Fruit fly (Drosophila melanogaster) whole organism, embryonic: ENCODE measurements around the gene Bet1.
A peak's percentile ranks its signal among the peaks of the same experiment; 100 is the strongest.

Source experiments
- Adf1 ChIP-seq: fragments of 200-800 bp; sonication (Bioruptor generic); IDR thresholded peaks from 2 replicates; pipeline ENCODE4 v1.3.6; 2022; ENCODE audit warnings: missing biosample characterization, missing genetic modification characterization
- Atf3 ChIP-seq: fragments of 200-800 bp; sonication (Bioruptor generic); optimal IDR thresholded peaks from 3 replicates; lab custom pipeline; 2016; ENCODE audit warnings: missing biosample characterization, missing genetic modification characterization
- CG10147 ChIP-seq: fragments of 200-800 bp; sonication (Bioruptor generic); optimal IDR thresholded peaks from 2 replicates; lab custom pipeline; 2019; ENCODE audit warnings: missing biosample characterization, mild to moderate bottlenecking, missing genetic modification characterization, moderate library complexity
- CG10543 ChIP-seq: fragments of 200-800 bp; sonication (Bioruptor generic); optimal IDR thresholded peaks from 3 replicates; lab custom pipeline; 2017; ENCODE audit warnings: missing biosample characterization, mild to moderate bottlenecking, missing genetic modification characterization, moderate library complexity
- CG10959 ChIP-seq: fragments of 200-800 bp; sonication (Bioruptor generic); IDR thresholded peaks from 2 replicates; pipeline ENCODE4 v1.3.6; 2022; ENCODE audit warnings: missing biosample characterization, missing genetic modification characterization
- CG12391 ChIP-seq: fragments of 200-800 bp; sonication (Bioruptor generic); optimal IDR thresholded peaks from 3 replicates; lab custom pipeline; 2018; ENCODE audit warnings: missing biosample characterization, mild to moderate bottlenecking, missing genetic modification characterization, moderate library complexity
- CG13287 ChIP-seq: fragments of 200-800 bp; sonication (Bioruptor generic); IDR thresholded peaks from 2 replicates; pipeline ENCODE4 v1.3.6; 2022; ENCODE audit warnings: missing biosample characterization, missing genetic modification characterization; ENCODE audit not compliant: partially characterized antibody
- CG14014 ChIP-seq: fragments of 200-800 bp; sonication (Bioruptor generic); IDR thresholded peaks from 2 replicates; pipeline ENCODE4 v1.3.6; 2022; ENCODE audit warnings: missing biosample characterization, missing genetic modification characterization
- CG1602 ChIP-seq: fragments of 200-800 bp; sonication (Bioruptor generic); optimal IDR thresholded peaks from 3 replicates; lab custom pipeline; 2016; ENCODE audit warnings: missing biosample characterization, missing genetic modification characterization
- CG1647 ChIP-seq: fragments of 200-800 bp; sonication (Bioruptor generic); optimal IDR thresholded peaks from 3 replicates; lab custom pipeline; 2016; ENCODE audit warnings: missing biosample characterization, missing genetic modification characterization
- CG17328 ChIP-seq: fragments of 200-800 bp; sonication (Bioruptor generic); IDR thresholded peaks from 2 replicates; pipeline ENCODE4 v1.3.6; 2022; ENCODE audit warnings: missing biosample characterization, missing genetic modification characterization
- CG17385 ChIP-seq: fragments of 200-800 bp; sonication (Bioruptor generic); optimal IDR thresholded peaks from 3 replicates; lab custom pipeline; 2018; ENCODE audit warnings: missing biosample characterization, mild to moderate bottlenecking, missing genetic modification characterization
- CG2120 ChIP-seq: fragments of 200-800 bp; sonication (Bioruptor generic); optimal IDR thresholded peaks from 3 replicates; lab custom pipeline; 2016; ENCODE audit warnings: missing biosample characterization, missing genetic modification characterization
- CG2129 ChIP-seq: fragments of 200-800 bp; sonication (Bioruptor generic); IDR thresholded peaks from 2 replicates; pipeline ENCODE4 v1.3.6; 2022; ENCODE audit warnings: missing biosample characterization, missing genetic modification characterization; ENCODE audit not compliant: partially characterized antibody
- CG2202 ChIP-seq: fragments of 200-800 bp; sonication (Bioruptor generic); optimal IDR thresholded peaks from 2 replicates; lab custom pipeline; 2018; ENCODE audit warnings: missing biosample characterization, mild to moderate bottlenecking, missing genetic modification characterization
- CG2889 ChIP-seq: fragments of 200-800 bp; sonication (Bioruptor generic); IDR thresholded peaks from 3 replicates; pipeline ENCODE4 v1.3.6; 2022; ENCODE audit warnings: missing biosample characterization, missing genetic modification characterization
- CG4404 ChIP-seq: fragments of 200-800 bp; sonication (Bioruptor generic); IDR thresholded peaks from 2 replicates; pipeline ENCODE4 v1.3.6; 2022; ENCODE audit warnings: missing biosample characterization, missing genetic modification characterization
- CG5245 ChIP-seq: fragments of 200-800 bp; sonication (Bioruptor generic); optimal IDR thresholded peaks from 3 replicates; lab custom pipeline; 2016; ENCODE audit warnings: missing biosample characterization, missing genetic modification characterization
- CG6175 ChIP-seq: fragments of 200-800 bp; sonication (Bioruptor generic); IDR thresholded peaks from 3 replicates; pipeline ENCODE4 v1.3.6; 2022; ENCODE audit warnings: missing biosample characterization, missing genetic modification characterization
- CG7963 ChIP-seq: fragments of 200-800 bp; sonication (Bioruptor generic); IDR thresholded peaks from 3 replicates; pipeline ENCODE4 v1.3.6; 2022; ENCODE audit warnings: missing biosample characterization, missing genetic modification characterization; ENCODE audit not compliant: partially characterized antibody
- CG8944 ChIP-seq: fragments of 200-800 bp; sonication (Bioruptor generic); optimal IDR thresholded peaks from 3 replicates; lab custom pipeline; 2016; ENCODE audit warnings: missing biosample characterization, missing genetic modification characterization
- CoRest ChIP-seq: fragments of 200-800 bp; sonication (Bioruptor generic); optimal IDR thresholded peaks from 3 replicates; lab custom pipeline; 2018; ENCODE audit warnings: missing biosample characterization, mild to moderate bottlenecking, missing genetic modification characterization, moderate library complexity
- Dad ChIP-seq: fragments of 200-800 bp; sonication (Bioruptor generic); optimal IDR thresholded peaks from 3 replicates; lab custom pipeline; 2016; ENCODE audit warnings: missing biosample characterization, missing genetic modification characterization
- Dip2 ChIP-seq: fragments of 200-800 bp; sonication (Bioruptor generic); IDR thresholded peaks from 2 replicates; pipeline ENCODE4 v1.3.6; 2022; ENCODE audit warnings: missing biosample characterization, missing genetic modification characterization
- Fer1 ChIP-seq: fragments of 200-800 bp; sonication (Bioruptor generic); optimal IDR thresholded peaks from 2 replicates; lab custom pipeline; 2017; ENCODE audit warnings: missing biosample characterization, mild to moderate bottlenecking, missing genetic modification characterization
- Fer2 ChIP-seq: fragments of 200-800 bp; sonication (Bioruptor generic); optimal IDR thresholded peaks from 2 replicates; lab custom pipeline; 2018; ENCODE audit warnings: missing biosample characterization, mild to moderate bottlenecking, missing genetic modification characterization, moderate library complexity
- HLH4C ChIP-seq: fragments of 200-800 bp; sonication (Bioruptor generic); IDR thresholded peaks from 3 replicates; pipeline ENCODE4 v1.3.6; 2022; ENCODE audit warnings: missing biosample characterization, missing genetic modification characterization; ENCODE audit not compliant: partially characterized antibody
- HLHmδ ChIP-seq: fragments of 200-800 bp; sonication (Bioruptor generic); optimal IDR thresholded peaks from 2 replicates; lab custom pipeline; 2018; ENCODE audit warnings: missing biosample characterization, mild to moderate bottlenecking, missing genetic modification characterization, moderate library complexity
- Meics ChIP-seq: fragments of 200-800 bp; sonication (Bioruptor generic); optimal IDR thresholded peaks from 2 replicates; lab custom pipeline; 2017; ENCODE audit warnings: missing biosample characterization, mild to moderate bottlenecking, missing genetic modification characterization
- Myb ChIP-seq: fragments of 200-800 bp; sonication (Bioruptor generic); optimal IDR thresholded peaks from 2 replicates; lab custom pipeline; 2016; ENCODE audit warnings: missing biosample characterization, missing genetic modification characterization
- Nf-YC ChIP-seq: fragments of 200-800 bp; optimal IDR thresholded peaks from 3 replicates; lab custom pipeline; 2019; ENCODE audit warnings: missing biosample characterization, mild to moderate bottlenecking, missing genetic modification characterization, moderate library complexity
- Pdp1 ChIP-seq, 2 experiments: fragments of 200-800 bp; sonication (Bioruptor generic); optimal IDR thresholded peaks; 3 replicates each; lab custom pipeline; 2016; ENCODE audit warnings: missing biosample characterization in 2 of 2, missing genetic modification characterization in 2 of 2, mild to moderate bottlenecking in 1 of 2, moderate library complexity in 1 of 2
- Taf1 ChIP-seq: fragments of 200-800 bp; sonication (Bioruptor generic); IDR thresholded peaks from 2 replicates; pipeline ENCODE4 v1.3.6; 2022; ENCODE audit warnings: missing biosample characterization, missing genetic modification characterization
- Usf ChIP-seq: fragments of 200-800 bp; sonication (Bioruptor generic); optimal IDR thresholded peaks from 2 replicates; lab custom pipeline; 2017; ENCODE audit warnings: missing genotype, missing biosample characterization, missing genetic modification characterization
- aop ChIP-seq: fragments of 200-800 bp; sonication (Bioruptor generic); IDR thresholded peaks from 2 replicates; pipeline ENCODE4 v1.3.6; 2022; ENCODE audit warnings: missing biosample characterization, missing genetic modification characterization
- cad ChIP-seq: fragments of >200 bp; optimal IDR thresholded peaks from 2 replicates; lab custom pipeline; 2017; ENCODE audit warnings: missing biosample characterization, missing genetic modification characterization
- caup ChIP-seq: fragments of 200-800 bp; sonication (Bioruptor generic); optimal IDR thresholded peaks from 3 replicates; lab custom pipeline; 2017; ENCODE audit warnings: missing biosample characterization, mild to moderate bottlenecking, missing genetic modification characterization, moderate library complexity; ENCODE audit not compliant: severe bottlenecking
- dysf ChIP-seq: fragments of 200-800 bp; sonication (Bioruptor generic); IDR thresholded peaks from 3 replicates; pipeline ENCODE4 v1.3.6; 2022; ENCODE audit warnings: missing biosample characterization, missing genetic modification characterization
- ewg ChIP-seq: fragments of 200-800 bp; sonication (Bioruptor generic); optimal IDR thresholded peaks from 3 replicates; lab custom pipeline; 2017; ENCODE audit warnings: mild to moderate bottlenecking, missing biosample characterization, missing genetic modification reagents, missing genetic modification characterization
- fu2 ChIP-seq: fragments of 200-800 bp; sonication (Bioruptor generic); optimal IDR thresholded peaks from 2 replicates; lab custom pipeline; 2016; ENCODE audit warnings: missing biosample characterization, missing genetic modification characterization
- gem ChIP-seq: fragments of 200-800 bp; sonication (Bioruptor generic); optimal IDR thresholded peaks from 2 replicates; lab custom pipeline; 2019; ENCODE audit warnings: missing biosample characterization, mild to moderate bottlenecking, missing genetic modification characterization, moderate library complexity
- hkb ChIP-seq, 2 experiments: fragments of 200-800 bp in 1 of 2; fragments of >200 bp in 1 of 2; sonication (Bioruptor generic) in 1 of 2; IDR thresholded peaks in 1 of 2; optimal IDR thresholded peaks in 1 of 2; 2 replicates each; pipeline versions ENCODE4 v1.3.6 to Lab custom; 2017 to 2022; ENCODE audit warnings: missing biosample characterization in 1 of 2, missing genetic modification characterization in 1 of 2
- lola ChIP-seq, 3 experiments: fragments of >200 bp in 2 of 3; fragments of 200-800 bp in 1 of 3; sonication (Bioruptor generic) in 1 of 3; optimal IDR thresholded peaks; 2 replicates each; lab custom pipeline; 2017 to 2019; ENCODE audit warnings: missing biosample characterization in 3 of 3, missing genetic modification characterization in 3 of 3, mild to moderate bottlenecking in 1 of 3, moderate library complexity in 1 of 3
- mld ChIP-seq: fragments of 200-800 bp; sonication (Bioruptor generic); IDR thresholded peaks from 3 replicates; pipeline ENCODE4 v1.3.6; 2022; ENCODE audit warnings: missing biosample characterization, missing genetic modification characterization; ENCODE audit not compliant: partially characterized antibody
- pho ChIP-seq: fragments of 200-800 bp; sonication (Bioruptor generic); optimal IDR thresholded peaks from 2 replicates; lab custom pipeline; 2016; ENCODE audit warnings: missing biosample characterization, missing genetic modification characterization
- run ChIP-seq: fragments of 200-800 bp; sonication (Bioruptor generic); optimal IDR thresholded peaks from 3 replicates; lab custom pipeline; 2018; ENCODE audit warnings: missing biosample characterization, mild to moderate bottlenecking, missing genetic modification characterization
- sna ChIP-seq: fragments of 200-800 bp; sonication (Bioruptor generic); IDR thresholded peaks from 2 replicates; pipeline ENCODE4 v1.3.6; 2022; ENCODE audit warnings: missing biosample characterization, missing genetic modification characterization; ENCODE audit not compliant: partially characterized antibody
- sob ChIP-seq: fragments of 200-800 bp; sonication (Bioruptor generic); IDR thresholded peaks from 2 replicates; pipeline ENCODE4 v1.3.6; 2022; ENCODE audit warnings: missing biosample characterization, missing genetic modification characterization
- tio ChIP-seq: fragments of 200-800 bp; sonication (Bioruptor generic); optimal IDR thresholded peaks from 2 replicates; lab custom pipeline; 2017; ENCODE audit warnings: missing biosample characterization, missing genetic modification characterization, inconsistent platforms
- vnd ChIP-seq: fragments of 200-800 bp; sonication (Bioruptor generic); IDR thresholded peaks from 3 replicates; pipeline ENCODE4 v1.3.6; 2022; ENCODE audit warnings: missing biosample characterization, missing genetic modification characterization; ENCODE audit not compliant: partially characterized antibody
- yki ChIP-seq: fragments of >200 bp; optimal IDR thresholded peaks from 3 replicates; lab custom pipeline; 2018

Bet1 gene

DNA sequence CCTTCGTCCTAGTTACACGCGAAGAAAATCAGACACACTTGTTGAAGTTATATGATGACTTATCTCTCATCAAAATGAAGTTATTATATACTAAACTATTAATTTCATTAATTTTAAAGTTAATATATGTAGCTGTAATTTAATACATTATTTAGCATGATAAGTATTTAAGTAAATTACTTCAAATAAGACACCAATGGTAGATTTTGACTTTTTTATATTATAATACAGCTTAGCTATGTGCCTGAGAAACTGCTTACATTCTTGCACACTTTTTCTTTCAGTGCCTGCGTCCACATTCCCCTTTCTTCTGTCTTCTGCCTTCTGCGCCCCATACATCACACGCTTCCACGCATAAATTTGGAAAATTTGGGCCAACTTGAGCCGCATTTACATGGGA is 9.6 kb upstream of the Bet1 start (continued):
- TF ChIP-seq CG10147: peak; percentile 26
- 0 out of 2 replicates have a peak, but pooled peaks have one; percentile 10 for TF ChIP-seq CG14014 (GFP tag; lab: Robert Waterston, UW)
- peak; percentile 33 for TF ChIP-seq Meics (GFP tag; lab: Kevin White, UChicago)
- no peak for TF ChIP-seq HLHmδ
- TF ChIP-seq dysf (GFP tag; lab: Robert Waterston, UW): 0 out of 3 replicates have a peak, but pooled peaks have one; percentile 29
- peak; percentile 51 for TF ChIP-seq CoRest (tag; lab: Kevin White, UChicago)
- TF ChIP-seq CG12391 (tag; lab: Kevin White, UChicago): peak; percentile 42
- no peak for TF ChIP-seq CG13287
- no peak for TF ChIP-seq Taf1 (GFP tag; lab: Robert Waterston, UW)
- TF ChIP-seq yki: no peak
- TF ChIP-seq hkb (optimal IDR thresholded peaks at IDR 0.05; lab: Kevin White, UChicago): no peak
- TF ChIP-seq hkb (GFP tag; IDR thresholded peaks at IDR 0.05; lab: Robert Waterston, UW): no peak
- no peak for TF ChIP-seq HLH4C
- TF ChIP-seq aop (GFP tag; lab: Robert Waterston, UW): no peak
- TF ChIP-seq gem (tag; lab: Kevin White, UChicago): peak; percentile 69
- TF ChIP-seq sna (GFP tag; lab: Robert Waterston, UW): no peak
- no peak for TF ChIP-seq Nf-YC
- TF ChIP-seq cad (GFP tag; lab: Kevin White, UChicago): no peak
- peak; percentile 49 for TF ChIP-seq Fer1 (GFP tag; lab: Kevin White, UChicago)
- TF ChIP-seq CG2129 (GFP tag; lab: Robert Waterston, UW): no peak
- peak in 1 of 3 experiments; percentile 23 for TF ChIP-seq lola (GFP tag; optimal IDR thresholded peaks at IDR 0.05; lab: Kevin White, UChicago)
- TF ChIP-seq tio (GFP tag; lab: Kevin White, UChicago): no peak
- no peak for TF ChIP-seq Dad
- TF ChIP-seq pho (GFP tag; lab: Kevin White, UChicago): no peak
- no peak for TF ChIP-seq CG1602 (GFP tag; lab: Kevin White, UChicago)
- no peak for TF ChIP-seq CG10959 (GFP tag; lab: Robert Waterston, UW)
- TF ChIP-seq CG7963 (GFP tag; lab: Robert Waterston, UW): no peak
- no peak for TF ChIP-seq CG17328
- TF ChIP-seq caup (GFP tag; lab: Kevin White, UChicago): no peak
- no peak for TF ChIP-seq mld (GFP tag; lab: Robert Waterston, UW)
- no peak for TF ChIP-seq CG10543
- no peak for TF ChIP-seq Myb (GFP tag; lab: Kevin White, UChicago)
- TF ChIP-seq Usf (GFP tag; lab: Kevin White, UChicago): no peak
- no peak for TF ChIP-seq Adf1 (GFP tag; lab: Robert Waterston, UW)
- TF ChIP-seq CG4404 (GFP tag; lab: Robert Waterston, UW): no peak
- no peak for TF ChIP-seq fu2 (GFP tag; lab: Kevin White, UChicago)
- TF ChIP-seq CG8944 (GFP tag; lab: Kevin White, UChicago): no peak
- no peak for TF ChIP-seq CG2202 (tag; lab: Kevin White, UChicago)
- TF ChIP-seq vnd: no peak
- no peak for TF ChIP-seq CG2120 (GFP tag; lab: Kevin White, UChicago)
- TF ChIP-seq ewg: no peak
- no peak for TF ChIP-seq sob (GFP tag; lab: Robert Waterston, UW)
- TF ChIP-seq Pdp1 (GFP tag; optimal IDR thresholded peaks at IDR 0.05; lab: Kevin White, UChicago): no peak
- TF ChIP-seq CG5245: no peak
- no peak for TF ChIP-seq Dip2
- TF ChIP-seq CG6175 (GFP tag; lab: Robert Waterston, UW): no peak
- TF ChIP-seq CG2889: no peak
- TF ChIP-seq CG17385 (GFP tag; lab: Kevin White, UChicago): peak; percentile 8
- no peak for TF ChIP-seq CG1647 (GFP tag; lab: Kevin White, UChicago)
- TF ChIP-seq Atf3: no peak
- no peak for TF ChIP-seq Fer2 (tag; lab: Kevin White, UChicago)
- no peak for TF ChIP-seq run (tag; lab: Kevin White, UChicago)
